Worm (Caenorhabditis elegans) whole organism, young adult: Measurements from ENCODE around the gene F44F4.3.

Experiments
- ama-1 ChIP-seq, 3 experiments: fragments of 150-350 bp in 1 of 3; sonication (generic microtip) in 2 of 3; optimal IDR thresholded peaks; 2 replicates each; lab custom pipeline; 2014 to 2018; ENCODE audit warnings: missing biosample characterization in 2 of 3, missing genetic modification characterization in 2 of 3, missing genetic modification reagents in 2 of 3
- ceh-91 ChIP-seq: fragments of 200-800 bp; sonication (Bioruptor generic); IDR thresholded peaks from 2 replicates; pipeline ENCODE4 v1.3.6; 2022; ENCODE audit warnings: missing genetic modification reagents, missing genetic modification characterization, missing compliant biosample characterization
- dox-1 ChIP-seq: fragments of 200-800 bp; sonication (Bioruptor generic); IDR thresholded peaks from 2 replicates; pipeline ENCODE4 v1.3.6; 2022; ENCODE audit warnings: missing genetic modification reagents, missing genetic modification characterization, missing compliant biosample characterization
- lsl-1 ChIP-seq: fragments of 200-800 bp; sonication (Bioruptor generic); optimal IDR thresholded peaks from 2 replicates; lab custom pipeline; 2018; ENCODE audit warnings: mild to moderate bottlenecking, missing genetic modification characterization, moderate library complexity, missing compliant biosample characterization

ce11 chrII:10884396-10884795, 1.3 kb downstream of the F44F4.3 start, which contains the start of gene egg-3:
- TF ChIP-seq lsl-1 (GFP tag; lab: Kevin White, UChicago): peak; percentile 93
- TF ChIP-seq ama-1 (optimal IDR thresholded peaks at IDR 0.05; lab: Kevin White, UChicago): no peak
- no peak for TF ChIP-seq ama-1 (GFP tag; optimal IDR thresholded peaks at IDR 0.05; lab: Kevin White, UChicago)
- TF ChIP-seq ceh-91: peak; percentile 74
- TF ChIP-seq dox-1: 0 out of 2 replicates have a peak, but pooled peaks have one; percentile 50
